Fruit fly (Drosophila melanogaster): ENCODE results near the gene Act79B.

- no peak for TF ChIP-seq tj (GFP tag; optimal IDR thresholded peaks at IDR 0.05)
- TF ChIP-seq bab1 (GFP tag; optimal IDR thresholded peaks at IDR 0.05): no peak
- no peak for TF ChIP-seq Crg-1 (GFP tag; optimal IDR thresholded peaks at IDR 0.05)
- TF ChIP-seq Mnt (GFP tag; optimal IDR thresholded peaks at IDR 0.05): peak; percentile 68
- peak; percentile 57 for TF ChIP-seq cic (GFP tag; optimal IDR thresholded peaks at IDR 0.05)
- TF ChIP-seq CG11617 (GFP tag; optimal IDR thresholded peaks at IDR 0.05): peak; percentile 27
- peak; percentile 55 for TF ChIP-seq CG7101 (tag; optimal IDR thresholded peaks at IDR 0.05)
- TF ChIP-seq cnc (optimal IDR thresholded peaks at IDR 0.05): no peak
Measured at dm6 chr3L:21972162-21973022, 12.6 kb upstream of the Act79B start.

Data from whole organism, adult.